Worm (Caenorhabditis elegans) whole organism, L4 larva: ENCODE results near the gene tag-307.

Experiments used
- T26A8.4 ChIP-seq: fragments of 200-800 bp; sonication (Bioruptor generic); IDR thresholded peaks from 2 replicates; pipeline ENCODE4 v1.3.6; 2022; ENCODE audit warnings: missing genetic modification characterization, missing compliant biosample characterization
- cey-2 ChIP-seq: sonication (generic microtip); optimal IDR thresholded peaks from 3 replicates; lab custom pipeline; 2017; ENCODE audit warnings: missing genetic modification characterization, mild to moderate bottlenecking, missing compliant biosample characterization, antibody characterized with exemption, borderline replicate concordance; ENCODE audit not compliant: insufficient read depth
- daf-8 ChIP-seq: fragments of 200-800 bp; sonication (Bioruptor generic); IDR thresholded peaks from 2 replicates; pipeline ENCODE4 v1.3.6; 2022; ENCODE audit warnings: missing genetic modification characterization, missing compliant biosample characterization
- fos-1 ChIP-seq: fragments of 150-350 bp; optimal IDR thresholded peaks from 2 replicates; lab custom pipeline; 2014; ENCODE audit warnings: missing biosample characterization, missing genetic modification characterization
- lin-1 ChIP-seq: fragments of 200-800 bp; sonication (Bioruptor generic); IDR thresholded peaks from 2 replicates; pipeline ENCODE4 v1.3.6; 2022; ENCODE audit warnings: missing genetic modification reagents, missing genetic modification characterization, missing compliant biosample characterization
- lsy-2 ChIP-seq, 2 experiments: fragments of 150-350 bp in 1 of 2; sonication (generic microtip) in 1 of 2; optimal IDR thresholded peaks; 2 replicates each; lab custom pipeline; 2014 to 2017; ENCODE audit warnings: missing biosample characterization in 2 of 2, missing genetic modification characterization in 2 of 2
- nhr-102 ChIP-seq: sonication (generic microtip); optimal IDR thresholded peaks from 2 replicates; lab custom pipeline; 2016; ENCODE audit warnings: mild to moderate bottlenecking, missing genetic modification characterization, moderate library complexity, missing compliant biosample characterization
- skn-1 ChIP-seq: fragments of 150-350 bp; optimal IDR thresholded peaks from 2 replicates; lab custom pipeline; 2014; ENCODE audit warnings: missing biosample characterization, missing genetic modification characterization
- unc-130 ChIP-seq: sonication (generic microtip); optimal IDR thresholded peaks from 2 replicates; lab custom pipeline; 2016; ENCODE audit warnings: missing genetic modification reagents, missing genetic modification characterization, missing compliant biosample characterization
- unc-62 ChIP-seq, 3 experiments: fragments of 150-350 bp in 1 of 3; sonication (generic microtip); optimal IDR thresholded peaks in 2 of 3; peaks in 1 of 3; 1 replicate in 1 of 3; 2 replicates in 2 of 3; lab custom pipeline; 2014 to 2017; ENCODE audit warnings: missing biosample characterization in 3 of 3, missing genetic modification characterization in 3 of 3, missing genetic modification reagents in 3 of 3, missing genotype in 1 of 3
- zag-1 ChIP-seq: fragments of 150-350 bp; optimal IDR thresholded peaks from 2 replicates; lab custom pipeline; 2014; ENCODE audit warnings: missing biosample characterization, missing genetic modification characterization

DNA sequence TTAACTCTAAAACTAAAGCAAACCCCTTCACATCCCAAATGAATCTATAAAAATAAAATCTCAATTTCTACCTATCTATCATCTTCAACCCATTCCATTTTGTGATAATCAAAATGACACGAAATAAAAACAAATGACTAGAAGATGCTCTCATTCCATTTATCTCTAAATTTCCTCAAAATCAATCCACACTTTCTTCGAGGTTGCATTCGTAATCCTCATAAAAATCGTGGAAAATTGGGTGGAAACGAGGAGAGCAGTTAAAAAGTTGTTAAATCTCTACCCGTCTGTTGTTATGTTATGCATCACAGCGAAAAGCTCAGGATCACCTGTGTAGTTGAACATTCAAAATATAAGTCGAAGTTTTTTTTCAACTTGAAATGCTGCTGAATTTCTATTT lies 50.1 kb downstream of the tag-307 start:
- no peak for TF ChIP-seq unc-130 (GFP tag; lab: Kevin White, UChicago)
- no peak for TF ChIP-seq zag-1 (tag; lab: Kevin White, UChicago)
- TF ChIP-seq nhr-102 = no peak
- no peak for TF ChIP-seq skn-1
- TF ChIP-seq lsy-2 (tag; optimal IDR thresholded peaks at IDR 0.05; lab: Kevin White, UChicago) = no peak
- no peak for TF ChIP-seq cey-2 (tag; lab: Kevin White, UChicago)
- TF ChIP-seq lin-1 = no peak
- TF ChIP-seq daf-8 (GFP tag; lab: Robert Waterston, UW) = no peak
- no peak for TF ChIP-seq T26A8.4 (GFP tag; lab: Robert Waterston, UW)
- no peak for TF ChIP-seq fos-1 (tag; lab: Kevin White, UChicago)
- no peak for TF ChIP-seq unc-62 (GFP tag; optimal IDR thresholded peaks at IDR 0.05 in 1 of 2; lab: Kevin White, UChicago)
- TF ChIP-seq unc-62 (tag; optimal IDR thresholded peaks at IDR 0.05; lab: Kevin White, UChicago) = no peak
